Fruit fly (Drosophila melanogaster) whole organism, embryonic: ENCODE data around the gene Rab18.
A peak's percentile ranks its signal among the peaks of the same experiment; 100 is the strongest.

Source experiments
- Asciz ChIP-seq: fragments of 200-800 bp; sonication (Bioruptor generic); optimal IDR thresholded peaks from 2 replicates; lab custom pipeline; 2017; ENCODE audit warnings: missing biosample characterization, mild to moderate bottlenecking, missing genetic modification characterization, missing genetic modification reagents
- CG10147 ChIP-seq: fragments of 200-800 bp; sonication (Bioruptor generic); optimal IDR thresholded peaks from 2 replicates; lab custom pipeline; 2019; ENCODE audit warnings: missing biosample characterization, mild to moderate bottlenecking, missing genetic modification characterization, moderate library complexity
- CG10267 ChIP-seq: fragments of 200-800 bp; sonication (Bioruptor generic); optimal IDR thresholded peaks from 2 replicates; lab custom pipeline; 2018; ENCODE audit warnings: missing biosample characterization, mild to moderate bottlenecking, missing genetic modification characterization, moderate library complexity
- CG10321 ChIP-seq: fragments of 200-800 bp; sonication (Bioruptor generic); IDR thresholded peaks from 2 replicates; pipeline ENCODE4 v1.3.6; 2022; ENCODE audit warnings: missing biosample characterization, missing genetic modification characterization
- CG1233 ChIP-seq: fragments of 200-800 bp; sonication (Bioruptor generic); optimal IDR thresholded peaks from 4 replicates; lab custom pipeline; 2018; ENCODE audit warnings: missing biosample characterization, mild to moderate bottlenecking, missing genetic modification characterization
- CG1602 ChIP-seq: fragments of 200-800 bp; sonication (Bioruptor generic); optimal IDR thresholded peaks from 3 replicates; lab custom pipeline; 2016; ENCODE audit warnings: missing biosample characterization, missing genetic modification characterization
- CG17912 ChIP-seq: fragments of 200-800 bp; sonication (Bioruptor generic); optimal IDR thresholded peaks from 2 replicates; lab custom pipeline; 2018; ENCODE audit warnings: missing biosample characterization, mild to moderate bottlenecking, missing genetic modification characterization
- CG18764 ChIP-seq: fragments of 200-800 bp; sonication (Bioruptor generic); optimal IDR thresholded peaks from 3 replicates; lab custom pipeline; 2016; ENCODE audit warnings: missing biosample characterization, missing genetic modification characterization
- CG2199 ChIP-seq: fragments of 200-800 bp; sonication (Bioruptor generic); IDR thresholded peaks from 3 replicates; pipeline ENCODE4 v1.3.6; 2022; ENCODE audit warnings: missing biosample characterization, missing genetic modification characterization
- CG2875 ChIP-seq: fragments of 200-800 bp; sonication (Bioruptor generic); optimal IDR thresholded peaks from 2 replicates; lab custom pipeline; 2017; ENCODE audit warnings: missing biosample characterization, mild to moderate bottlenecking, missing genetic modification characterization, missing genetic modification reagents
- CG30403 ChIP-seq: fragments of 200-800 bp; sonication (Bioruptor generic); optimal IDR thresholded peaks from 3 replicates; lab custom pipeline; 2016; ENCODE audit warnings: missing biosample characterization, missing genetic modification characterization
- CG6683 ChIP-seq: fragments of 200-800 bp; sonication (Bioruptor generic); optimal IDR thresholded peaks from 2 replicates; lab custom pipeline; 2017; ENCODE audit warnings: missing biosample characterization, mild to moderate bottlenecking, missing genetic modification characterization, missing genetic modification reagents
- CG7928 ChIP-seq: fragments of 200-800 bp; sonication (Bioruptor generic); optimal IDR thresholded peaks from 2 replicates; lab custom pipeline; 2017; ENCODE audit warnings: missing biosample characterization, mild to moderate bottlenecking, missing genetic modification characterization
- CG7987 ChIP-seq: fragments of 200-800 bp; sonication (Bioruptor generic); optimal IDR thresholded peaks from 2 replicates; lab custom pipeline; 2018; ENCODE audit warnings: missing biosample characterization, mild to moderate bottlenecking, missing genetic modification characterization, moderate library complexity
- CHES-1-like ChIP-seq: fragments of 200-800 bp; sonication (Bioruptor generic); optimal IDR thresholded peaks from 2 replicates; lab custom pipeline; 2016; ENCODE audit warnings: missing biosample characterization, missing genetic modification characterization
- Camta ChIP-seq: fragments of 200-800 bp; sonication (Bioruptor generic); optimal IDR thresholded peaks from 2 replicates; lab custom pipeline; 2016; ENCODE audit warnings: missing biosample characterization, missing genetic modification characterization
- Chrac-16 ChIP-seq: fragments of 200-800 bp; sonication (Bioruptor generic); optimal IDR thresholded peaks from 3 replicates; lab custom pipeline; 2016; ENCODE audit warnings: missing biosample characterization, missing genetic modification characterization
- Dbx ChIP-seq: fragments of 200-800 bp; sonication (Bioruptor generic); IDR thresholded peaks from 3 replicates; pipeline ENCODE4 v1.3.6; 2022; ENCODE audit warnings: missing biosample characterization, missing genetic modification characterization
- Dfd ChIP-seq, 2 experiments: fragments of >200 bp; optimal IDR thresholded peaks; 2 replicates each; lab custom pipeline; 2017; ENCODE audit warnings: missing biosample characterization in 2 of 2, missing genetic modification characterization in 2 of 2
- Ets65A ChIP-seq: fragments of 200-800 bp; sonication (Bioruptor generic); peaks from one replicate; lab custom pipeline; 2016; ENCODE audit warnings: missing biosample characterization, missing genetic modification characterization
- Hand ChIP-seq: fragments of 200-800 bp; sonication (Bioruptor generic); optimal IDR thresholded peaks from 2 replicates; lab custom pipeline; 2017; ENCODE audit warnings: mild to moderate bottlenecking, missing biosample characterization, missing genetic modification reagents, missing genetic modification characterization
- Hmx ChIP-seq: fragments of 200-800 bp; sonication (Bioruptor generic); optimal IDR thresholded peaks from 2 replicates; lab custom pipeline; 2016; ENCODE audit warnings: missing biosample characterization, missing genetic modification characterization
- Hsf ChIP-seq: fragments of 200-800 bp; sonication (Bioruptor generic); optimal IDR thresholded peaks from 3 replicates; lab custom pipeline; 2016; ENCODE audit warnings: missing biosample characterization, missing genetic modification characterization
- Nf-YB ChIP-seq: fragments of 200-800 bp; sonication (Bioruptor generic); optimal IDR thresholded peaks from 3 replicates; lab custom pipeline; 2019; ENCODE audit warnings: missing biosample characterization, mild to moderate bottlenecking, missing genetic modification characterization, moderate library complexity
- Sin3A ChIP-seq: fragments of >200 bp; optimal IDR thresholded peaks from 2 replicates; lab custom pipeline; 2018
- Ssrp ChIP-seq: fragments of 200-800 bp; sonication (Bioruptor generic); optimal IDR thresholded peaks from 2 replicates; lab custom pipeline; 2018; ENCODE audit warnings: missing biosample characterization, mild to moderate bottlenecking, missing genetic modification characterization, moderate library complexity
- Stat92E ChIP-seq, 3 experiments: fragments of >200 bp in 2 of 3; fragments of 200-800 bp in 1 of 3; sonication (Bioruptor generic) in 1 of 3; optimal IDR thresholded peaks; 2 replicates each; lab custom pipeline; 2017 to 2019; ENCODE audit warnings: missing biosample characterization in 3 of 3, missing genetic modification characterization in 3 of 3, mild to moderate bottlenecking in 1 of 3, moderate library complexity in 1 of 3
- Trl ChIP-seq, 3 experiments: fragments of >200 bp in 2 of 3; fragments of 200-800 bp in 1 of 3; sonication (Bioruptor generic) in 1 of 3; optimal IDR thresholded peaks; 2 replicates in 1 of 3; 3 replicates in 2 of 3; lab custom pipeline; 2016 to 2017; ENCODE audit warnings: missing biosample characterization in 1 of 3, missing genetic modification characterization in 1 of 3
- ara ChIP-seq: fragments of 200-800 bp; sonication (Bioruptor generic); IDR thresholded peaks from 2 replicates; pipeline ENCODE4 v1.3.6; 2022; ENCODE audit warnings: missing biosample characterization, missing genetic modification characterization
- ato ChIP-seq: fragments of 200-800 bp; sonication (Bioruptor generic); IDR thresholded peaks from 2 replicates; pipeline ENCODE4 v1.3.6; 2022; ENCODE audit warnings: missing biosample characterization, missing genetic modification characterization; ENCODE audit not compliant: partially characterized antibody
- cad ChIP-seq: fragments of >200 bp; optimal IDR thresholded peaks from 2 replicates; lab custom pipeline; 2017; ENCODE audit warnings: missing biosample characterization, missing genetic modification characterization
- chn ChIP-seq: fragments of 200-800 bp; sonication (Bioruptor generic); optimal IDR thresholded peaks from 2 replicates; lab custom pipeline; 2016; ENCODE audit warnings: missing biosample characterization, missing genetic modification characterization
- ci ChIP-seq: fragments of 200-800 bp; sonication (Bioruptor generic); IDR thresholded peaks from 3 replicates; pipeline ENCODE4 v1.3.6; 2022; ENCODE audit warnings: missing biosample characterization, missing genetic modification characterization
- disco-r ChIP-seq: fragments of 200-800 bp; sonication (Bioruptor generic); optimal IDR thresholded peaks from 2 replicates; lab custom pipeline; 2016; ENCODE audit warnings: missing biosample characterization, missing genetic modification characterization
- dysf ChIP-seq: fragments of 200-800 bp; sonication (Bioruptor generic); IDR thresholded peaks from 3 replicates; pipeline ENCODE4 v1.3.6; 2022; ENCODE audit warnings: missing biosample characterization, missing genetic modification characterization
- eyg ChIP-seq: fragments of 200-800 bp; sonication (Bioruptor generic); optimal IDR thresholded peaks from 3 replicates; lab custom pipeline; 2016; ENCODE audit warnings: missing biosample characterization, missing genetic modification characterization
- ftz-f1 ChIP-seq: fragments of 200-800 bp; sonication (Bioruptor generic); optimal IDR thresholded peaks from 2 replicates; lab custom pipeline; 2016; ENCODE audit warnings: missing biosample characterization, missing genetic modification characterization
- ken ChIP-seq: fragments of 200-800 bp; sonication (Bioruptor generic); IDR thresholded peaks from 3 replicates; pipeline ENCODE4 v1.3.6; 2022; ENCODE audit warnings: missing biosample characterization, missing genetic modification characterization
- lilli ChIP-seq: fragments of 200-800 bp; sonication (Bioruptor generic); optimal IDR thresholded peaks from 3 replicates; lab custom pipeline; 2016; ENCODE audit warnings: missing biosample characterization, missing genetic modification characterization
- pfk ChIP-seq: fragments of 200-800 bp; sonication (Bioruptor generic); optimal IDR thresholded peaks from 2 replicates; lab custom pipeline; 2018; ENCODE audit warnings: missing biosample characterization, mild to moderate bottlenecking, missing genetic modification characterization, moderate library complexity
- phol ChIP-seq: fragments of 200-800 bp; sonication (Bioruptor generic); optimal IDR thresholded peaks from 3 replicates; lab custom pipeline; 2018; ENCODE audit warnings: missing biosample characterization, mild to moderate bottlenecking, missing genetic modification characterization, moderate library complexity
- pnt ChIP-seq: fragments of 200-800 bp; sonication (Bioruptor generic); optimal IDR thresholded peaks from 3 replicates; lab custom pipeline; 2016; ENCODE audit warnings: missing biosample characterization, missing genetic modification characterization
- pzg ChIP-seq: fragments of 200-800 bp; sonication (Bioruptor generic); optimal IDR thresholded peaks from 3 replicates; lab custom pipeline; 2018; ENCODE audit warnings: missing biosample characterization, mild to moderate bottlenecking, missing genetic modification characterization, moderate library complexity
- ranshi ChIP-seq: fragments of 200-800 bp; sonication (Bioruptor generic); IDR thresholded peaks from 2 replicates; pipeline ENCODE4 v1.3.6; 2022; ENCODE audit warnings: missing biosample characterization, missing genetic modification characterization
- scrt ChIP-seq: fragments of 200-800 bp; sonication (Bioruptor generic); optimal IDR thresholded peaks from 2 replicates; lab custom pipeline; 2018; ENCODE audit warnings: missing biosample characterization, mild to moderate bottlenecking, missing genetic modification characterization, moderate library complexity
- sisA ChIP-seq: fragments of 200-800 bp; sonication (Bioruptor generic); IDR thresholded peaks from 2 replicates; pipeline ENCODE4 v1.3.6; 2022; ENCODE audit warnings: missing biosample characterization, missing genetic modification characterization

Gene Rab18

DNA sequence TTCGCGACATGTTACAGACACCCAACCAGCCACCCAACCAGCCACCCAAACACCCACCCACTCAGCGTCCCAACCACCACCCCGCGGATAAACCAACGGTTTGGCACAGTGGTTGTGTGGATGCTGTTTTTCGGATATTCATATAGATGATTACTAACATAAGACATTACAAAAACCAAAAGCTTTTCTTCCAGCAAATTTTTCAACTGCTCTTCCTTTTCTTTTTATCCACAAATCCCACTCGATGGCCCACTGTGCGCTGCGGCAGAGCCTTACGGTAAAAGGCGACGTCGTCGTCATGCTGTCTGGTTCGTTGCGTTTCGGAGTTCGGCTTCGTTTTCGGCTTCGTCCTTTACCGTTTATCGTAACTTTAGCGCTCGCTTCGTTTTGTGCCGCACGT lies 33.0 kb downstream of the Rab18 start (continued):
- TF ChIP-seq Asciz (GFP tag; lab: Kevin White, UChicago): peak; percentile 19
- peak; percentile 44 for TF ChIP-seq Ssrp (tag; lab: Kevin White, UChicago)
- no peak for TF ChIP-seq CG18764
- TF ChIP-seq Chrac-16: no peak
- TF ChIP-seq sisA (GFP tag; lab: Robert Waterston, UW): peak; percentile 61
- peak; percentile 80 for TF ChIP-seq Dbx
- no peak for TF ChIP-seq pfk (GFP tag; lab: Kevin White, UChicago)
- TF ChIP-seq dysf (GFP tag; lab: Robert Waterston, UW): peak; percentile 75
- TF ChIP-seq disco-r: no peak
- no peak for TF ChIP-seq Trl (optimal IDR thresholded peaks at IDR 0.05; lab: Kevin White, UChicago)
- peak; percentile 54 for TF ChIP-seq Trl (GFP tag; optimal IDR thresholded peaks at IDR 0.05; lab: Kevin White, UChicago)
- peak; percentile 60 for TF ChIP-seq Hand
- peak; percentile 30 for TF ChIP-seq CG1602 (GFP tag; lab: Kevin White, UChicago)
- TF ChIP-seq CG6683 (GFP tag; lab: Kevin White, UChicago): peak; percentile 32
- no peak for TF ChIP-seq Camta (GFP tag; lab: Kevin White, UChicago)
- TF ChIP-seq ci (GFP tag; lab: Robert Waterston, UW): peak; percentile 84; the same call in 2 of the 3 replicates
- TF ChIP-seq Stat92E (GFP tag; optimal IDR thresholded peaks at IDR 0.05; lab: Kevin White, UChicago): no peak
- peak; percentile 8 for TF ChIP-seq CG10267 (tag; lab: Kevin White, UChicago)
- no peak for TF ChIP-seq ftz-f1 (GFP tag; lab: Kevin White, UChicago)
- peak; percentile 76 for TF ChIP-seq scrt (GFP tag; lab: Kevin White, UChicago)
- TF ChIP-seq Ets65A (GFP tag; lab: Kevin White, UChicago): peak; percentile 80
- peak; percentile 56 for TF ChIP-seq ranshi
- TF ChIP-seq Dfd (GFP tag; optimal IDR thresholded peaks at IDR 0.05; lab: Kevin White, UChicago): no peak
- no peak for TF ChIP-seq Nf-YB (GFP tag; lab: Kevin White, UChicago)
- peak; percentile 49; the same call in 2 of the 3 replicates for TF ChIP-seq ken (GFP tag; lab: Robert Waterston, UW)
- peak; percentile 41 for TF ChIP-seq pnt (GFP tag; lab: Kevin White, UChicago)
- no peak for TF ChIP-seq Hmx
- TF ChIP-seq Sin3A (lab: Kevin White, UChicago): no peak
- TF ChIP-seq chn (GFP tag; lab: Kevin White, UChicago): peak; percentile 43
- TF ChIP-seq CG2199: 0 out of 3 replicates have a peak, but pooled peaks have one; percentile 24
- no peak for TF ChIP-seq cad (GFP tag; lab: Kevin White, UChicago)
- no peak for TF ChIP-seq ato (GFP tag; lab: Robert Waterston, UW)
- TF ChIP-seq CG1233 (GFP tag; lab: Kevin White, UChicago): no peak
- TF ChIP-seq CG10321 (GFP tag; lab: Robert Waterston, UW): no peak
- peak; percentile 28 for TF ChIP-seq CG30403 (GFP tag; lab: Kevin White, UChicago)
- TF ChIP-seq eyg: peak; percentile 29
- TF ChIP-seq CG7928 (GFP tag; lab: Kevin White, UChicago): no peak
- no peak for TF ChIP-seq CG7987 (GFP tag; lab: Kevin White, UChicago)
- TF ChIP-seq lilli: peak; percentile 63
- no peak for TF ChIP-seq CG17912 (GFP tag; lab: Kevin White, UChicago)
- peak; percentile 40 for TF ChIP-seq Hsf (GFP tag; lab: Kevin White, UChicago)
- peak; percentile 37 for TF ChIP-seq phol (tag; lab: Kevin White, UChicago)
- TF ChIP-seq ara (GFP tag; lab: Robert Waterston, UW): peak; percentile 78
- no peak for TF ChIP-seq pzg
- TF ChIP-seq CG2875 (GFP tag; lab: Kevin White, UChicago): no peak
- peak; percentile 25 for TF ChIP-seq CHES-1-like (GFP tag; lab: Kevin White, UChicago)
- TF ChIP-seq CG10147 (GFP tag; lab: Kevin White, UChicago): peak; percentile 28
